Fruit fly (Drosophila melanogaster): ENCODE results near the gene CG1532.

Gene CG1532

DNA sequence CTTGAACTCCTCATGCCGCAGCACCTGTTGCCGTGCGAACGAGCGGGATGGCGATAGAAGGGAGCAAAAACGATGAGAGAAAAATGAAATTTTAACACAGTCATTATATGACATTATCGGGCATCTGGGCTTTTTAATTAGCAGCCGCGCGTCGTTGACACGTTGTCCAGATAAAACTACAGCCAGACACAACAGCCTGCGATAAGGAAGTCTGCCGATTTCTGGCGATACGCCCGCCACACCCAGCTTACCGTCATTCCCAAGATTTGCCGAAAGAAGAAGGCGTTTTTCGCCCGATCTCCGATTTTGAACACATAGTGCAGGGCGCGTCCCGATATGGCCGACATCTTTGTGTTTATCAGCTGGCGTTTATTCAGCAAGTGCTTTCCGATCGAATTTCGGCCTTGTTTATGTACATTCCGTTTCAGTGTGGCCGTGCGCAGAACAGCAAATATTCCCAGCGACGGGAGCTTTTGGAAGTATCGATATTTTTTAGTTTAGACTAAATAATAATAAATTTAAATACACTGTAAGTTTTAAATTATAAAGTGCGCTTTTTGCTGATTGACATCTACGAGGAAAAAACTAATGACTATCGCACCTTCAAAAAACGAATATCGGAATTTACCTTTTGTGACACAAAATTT lies at the start of gene CG1532:
CG1532 (minus strand) TSS at position 433 of the 647 bp plus-strand sequence.
- TF ChIP-seq Mnt (GFP tag; optimal IDR thresholded peaks at IDR 0.05) (peak; percentile 57), CG1620 (GFP tag; optimal IDR thresholded peaks at IDR 0.05) (peak; percentile 17), Clk (GFP tag; optimal IDR thresholded peaks at IDR 0.05) (no peak), CG5204 (GFP tag; optimal IDR thresholded peaks at IDR 0.05) (peak; percentile 9), kay (GFP tag; ENCODE audit: borderline replicate concordance) (peak; percentile 77), cnc (optimal IDR thresholded peaks at IDR 0.05) (no peak), bab1 (GFP tag; optimal IDR thresholded peaks at IDR 0.05) (peak; percentile 49), cic (GFP tag; optimal IDR thresholded peaks at IDR 0.05) (no peak), ovo (GFP tag; optimal IDR thresholded peaks at IDR 0.05) (peak; percentile 3), CG7101 (tag; optimal IDR thresholded peaks at IDR 0.05) (peak; percentile 13), Crg-1 (GFP tag; optimal IDR thresholded peaks at IDR 0.05) (no peak), CG14711 (tag; optimal IDR thresholded peaks at IDR 0.05) (peak; percentile 2), Hr96 (GFP tag; optimal IDR thresholded peaks at IDR 0.05) (peak; percentile 50), CG11617 (GFP tag; optimal IDR thresholded peaks at IDR 0.05) (no peak)

DNA sequence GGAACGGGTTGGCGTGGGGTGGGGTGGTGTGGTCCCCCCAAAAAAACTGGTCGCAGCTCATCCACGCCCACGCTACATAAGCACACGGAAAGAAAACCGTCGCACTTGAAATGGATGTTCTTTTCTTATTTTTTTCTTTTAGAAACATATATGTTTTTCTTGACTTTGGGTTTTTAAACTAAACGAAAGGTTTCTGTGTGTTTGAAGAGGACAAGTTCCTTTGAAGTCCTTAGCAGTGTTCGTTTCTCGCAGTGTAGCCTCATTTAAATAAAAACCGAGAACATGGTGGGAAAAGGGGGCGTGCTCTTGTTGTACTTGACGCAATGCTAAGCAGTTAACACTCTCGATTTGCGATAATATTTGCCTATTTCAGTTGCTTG lies 46.2 kb upstream of the CG1532 start:
- TF ChIP-seq CG5204 (GFP tag; optimal IDR thresholded peaks at IDR 0.05) (no peak), cic (GFP tag; optimal IDR thresholded peaks at IDR 0.05) (no peak), Crg-1 (GFP tag; optimal IDR thresholded peaks at IDR 0.05) (no peak), Hr96 (GFP tag; optimal IDR thresholded peaks at IDR 0.05) (no peak), CG33017 (tag; optimal IDR thresholded peaks at IDR 0.05) (no peak), kay (GFP tag; ENCODE audit: borderline replicate concordance) (no peak), CG7101 (tag; optimal IDR thresholded peaks at IDR 0.05) (no peak), toe (GFP tag; optimal IDR thresholded peaks at IDR 0.05) (no peak), CG14711 (tag; optimal IDR thresholded peaks at IDR 0.05) (peak; percentile 14), CG7045 (GFP tag; optimal IDR thresholded peaks at IDR 0.05) (no peak), bab1 (GFP tag; optimal IDR thresholded peaks at IDR 0.05) (peak; percentile 57), tj (GFP tag; optimal IDR thresholded peaks at IDR 0.05) (no peak), Clk (GFP tag; optimal IDR thresholded peaks at IDR 0.05) (no peak), ovo (GFP tag; optimal IDR thresholded peaks at IDR 0.05) (no peak), CG12768 (GFP tag; optimal IDR thresholded peaks at IDR 0.05) (no peak), CG11617 (GFP tag; optimal IDR thresholded peaks at IDR 0.05) (no peak), CG1620 (GFP tag; optimal IDR thresholded peaks at IDR 0.05) (peak; percentile 31), Mnt (GFP tag; optimal IDR thresholded peaks at IDR 0.05) (no peak)

DNA sequence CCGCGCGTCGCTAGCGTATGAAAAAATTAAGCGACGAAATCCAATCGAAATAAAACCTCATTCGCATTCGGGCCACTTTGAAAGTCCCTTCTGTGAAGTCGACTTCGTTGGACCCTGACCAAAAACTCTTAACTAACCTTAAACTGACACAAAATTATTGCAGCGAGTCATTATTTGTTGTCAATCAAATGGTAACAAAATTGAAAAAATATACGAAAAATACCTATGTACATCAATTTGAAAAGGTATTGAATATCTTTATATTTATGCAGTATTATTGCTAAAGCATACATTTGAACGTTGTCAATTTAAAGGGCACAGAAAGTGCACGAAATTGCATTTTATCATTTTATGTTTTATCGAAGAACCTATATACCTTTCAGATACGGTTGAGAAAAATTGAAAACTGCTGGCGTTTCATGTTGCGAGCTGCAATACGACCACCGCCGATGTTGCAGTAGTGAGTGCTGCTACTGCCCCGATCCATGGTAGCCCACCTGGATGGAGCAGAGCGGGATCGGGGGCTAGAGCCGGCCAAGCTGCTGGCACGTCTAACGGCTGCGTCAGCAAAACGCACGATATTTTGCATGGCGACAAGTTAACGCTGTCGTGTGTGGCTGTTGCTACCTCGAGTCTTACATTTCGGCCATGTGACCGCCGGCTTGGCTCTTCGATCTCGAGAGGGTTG lies 45.6 kb upstream of the CG1532 start:
- TF ChIP-seq CG11617 (GFP tag; optimal IDR thresholded peaks at IDR 0.05), result no peak
- TF ChIP-seq tj (GFP tag; optimal IDR thresholded peaks at IDR 0.05), result peak; percentile 98

DNA sequence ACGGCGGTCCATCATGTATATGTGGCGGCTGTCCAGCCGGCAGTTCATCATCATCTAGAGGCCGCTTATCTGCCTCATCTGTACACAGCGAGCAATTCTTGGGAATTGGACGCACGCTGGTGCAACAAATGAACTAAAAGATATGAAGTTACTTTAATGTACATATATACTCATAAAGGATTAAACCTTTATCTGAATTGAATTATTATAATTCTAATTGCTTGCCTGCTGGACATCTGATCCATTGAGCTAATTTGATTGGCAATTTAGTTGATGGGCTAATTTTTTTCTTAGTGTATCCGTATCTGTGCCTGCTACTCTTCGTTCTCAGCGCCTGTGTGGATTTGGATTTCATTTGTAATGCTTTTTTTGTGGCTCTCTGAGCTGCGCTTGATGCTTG lies 44.8 kb upstream of the CG1532 start:
- TF ChIP-seq CG12768 (GFP tag; optimal IDR thresholded peaks at IDR 0.05) (no peak), CG14711 (tag; optimal IDR thresholded peaks at IDR 0.05) (peak; percentile 17), CG33017 (tag; optimal IDR thresholded peaks at IDR 0.05) (no peak), CG5204 (GFP tag; optimal IDR thresholded peaks at IDR 0.05) (no peak), pad (GFP tag; optimal IDR thresholded peaks at IDR 0.05) (no peak), Hr96 (GFP tag; optimal IDR thresholded peaks at IDR 0.05) (no peak), CG11617 (GFP tag; optimal IDR thresholded peaks at IDR 0.05) (no peak), CG7045 (GFP tag; optimal IDR thresholded peaks at IDR 0.05) (peak; percentile 6), Clk (GFP tag; optimal IDR thresholded peaks at IDR 0.05) (no peak), CG1620 (GFP tag; optimal IDR thresholded peaks at IDR 0.05) (no peak), tj (GFP tag; optimal IDR thresholded peaks at IDR 0.05) (no peak)

DNA sequence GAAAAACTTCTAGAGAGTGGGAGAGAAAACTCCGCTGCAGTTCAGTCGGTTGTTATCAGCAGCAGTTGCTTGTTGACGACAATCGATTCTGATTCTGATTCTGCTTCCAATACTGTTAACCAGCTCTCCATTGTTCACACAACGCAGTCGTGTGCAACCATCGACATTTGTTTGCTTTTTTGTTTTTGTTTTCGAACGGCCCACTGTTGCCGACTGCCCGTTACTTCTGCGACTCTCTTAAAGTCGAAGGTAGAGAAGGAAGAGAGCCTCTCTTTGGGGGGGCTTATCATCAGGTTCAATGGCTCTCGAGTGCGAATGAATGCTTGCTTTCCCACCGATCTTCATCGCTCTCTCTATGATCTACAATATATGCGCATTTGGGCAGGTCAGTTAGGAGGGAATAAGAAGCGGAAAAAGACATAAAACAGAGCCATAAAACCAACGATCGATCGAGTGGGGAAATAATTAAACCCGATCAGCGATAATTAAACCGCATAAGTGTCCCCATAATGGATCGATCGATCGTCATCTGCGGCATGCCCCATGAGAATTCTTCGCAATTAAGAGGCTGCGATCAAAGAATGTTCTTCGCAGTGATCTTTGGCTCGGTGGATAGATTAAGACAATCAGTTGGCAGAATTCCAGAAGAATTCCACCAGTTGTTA lies 43.7 kb upstream of the CG1532 start:
- TF ChIP-seq pad (GFP tag; optimal IDR thresholded peaks at IDR 0.05) (peak; percentile 38), CG7045 (GFP tag; optimal IDR thresholded peaks at IDR 0.05) (no peak), CG1620 (GFP tag; optimal IDR thresholded peaks at IDR 0.05) (no peak), cic (GFP tag; optimal IDR thresholded peaks at IDR 0.05) (peak; percentile 20), CG5204 (GFP tag; optimal IDR thresholded peaks at IDR 0.05) (no peak), toe (GFP tag; optimal IDR thresholded peaks at IDR 0.05) (no peak), CG7101 (tag; optimal IDR thresholded peaks at IDR 0.05) (no peak), ovo (GFP tag; optimal IDR thresholded peaks at IDR 0.05) (peak; percentile 83), CG12768 (GFP tag; optimal IDR thresholded peaks at IDR 0.05) (no peak), CG33017 (tag; optimal IDR thresholded peaks at IDR 0.05) (no peak), Clk (GFP tag; optimal IDR thresholded peaks at IDR 0.05) (no peak), CG11617 (GFP tag; optimal IDR thresholded peaks at IDR 0.05) (no peak), Mnt (GFP tag; optimal IDR thresholded peaks at IDR 0.05) (peak; percentile 9), cnc (optimal IDR thresholded peaks at IDR 0.05) (no peak), CG14711 (tag; optimal IDR thresholded peaks at IDR 0.05) (no peak), bab1 (GFP tag; optimal IDR thresholded peaks at IDR 0.05) (no peak), kay (GFP tag; ENCODE audit: borderline replicate concordance) (no peak), Hr96 (GFP tag; optimal IDR thresholded peaks at IDR 0.05) (no peak), Crg-1 (GFP tag; optimal IDR thresholded peaks at IDR 0.05) (no peak), tj (GFP tag; optimal IDR thresholded peaks at IDR 0.05) (peak; percentile 18)

DNA sequence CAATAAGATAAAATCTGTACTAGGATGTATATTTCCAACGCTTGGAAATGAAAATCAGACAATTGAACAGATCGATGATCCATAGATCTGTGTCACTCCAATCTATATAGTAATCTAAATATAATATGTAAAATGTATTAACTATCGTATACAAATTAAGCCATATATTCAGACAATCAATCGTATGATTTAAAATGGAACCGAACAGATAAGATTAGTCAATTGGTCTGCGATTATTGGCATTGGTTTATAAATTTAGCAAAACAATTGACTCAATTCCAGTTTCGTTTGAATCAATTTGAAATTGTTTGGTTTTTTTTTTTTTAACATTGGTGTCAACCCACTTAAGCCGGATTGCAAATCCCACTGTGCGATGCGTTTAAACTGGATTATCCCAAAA lies 39.7 kb upstream of the CG1532 start:
- TF ChIP-seq pad (GFP tag; optimal IDR thresholded peaks at IDR 0.05) (peak; percentile 5), CG7101 (tag; optimal IDR thresholded peaks at IDR 0.05) (no peak)

Measured in whole organism, adult.